Worm (Caenorhabditis elegans): Measurements from ENCODE around the gene Y64G10A.7.
A peak's percentile ranks its signal among the peaks of the same experiment; 100 is the strongest.

The Y64G10A.7 gene

ce11 chrIV:14318054-14318453 is 26.4 kb downstream of the Y64G10A.7 start:
- no peak for TF ChIP-seq daf-12 (tag; optimal IDR thresholded peaks at IDR 0.05)
- TF ChIP-seq fkh-10 (GFP tag; optimal IDR thresholded peaks at IDR 0.05) = no peak
- TF ChIP-seq elt-2 (tag; optimal IDR thresholded peaks at IDR 0.05) = no peak
- no peak for TF ChIP-seq nhr-43 (tag; optimal IDR thresholded peaks at IDR 0.05; ENCODE audit: poor library complexity, severe bottlenecking)
- no peak for TF ChIP-seq fkh-2 (tag; optimal IDR thresholded peaks at IDR 0.05)
- TF ChIP-seq zag-1 (tag; optimal IDR thresholded peaks at IDR 0.05) = no peak
- TF ChIP-seq sea-2 (GFP tag; optimal IDR thresholded peaks at IDR 0.05) = no peak
- TF ChIP-seq elt-1 (tag; optimal IDR thresholded peaks at IDR 0.05) = no peak
- TF ChIP-seq nhr-11 (tag; optimal IDR thresholded peaks at IDR 0.05) = no peak
- no peak for TF ChIP-seq nhr-25 (tag; optimal IDR thresholded peaks at IDR 0.05)
- no peak for TF ChIP-seq nfya-1 (tag; optimal IDR thresholded peaks at IDR 0.05; ENCODE audit: insufficient read depth)
- TF ChIP-seq nhr-12 (tag; optimal IDR thresholded peaks at IDR 0.05) = no peak

ce11 chrIV:14321655-14322054 is 30.0 kb downstream of the Y64G10A.7 start, which contains the start of gene fbxa-126:
fbxa-126 (minus strand) TSS chrIV:14321755.
- TF ChIP-seq ztf-11 (tag; optimal IDR thresholded peaks at IDR 0.05) (no peak), nhr-77 (tag; optimal IDR thresholded peaks at IDR 0.05) (no peak), elt-1 (tag; optimal IDR thresholded peaks at IDR 0.05) (no peak), nhr-12 (tag; optimal IDR thresholded peaks at IDR 0.05) (no peak), nhr-23 (tag; optimal IDR thresholded peaks at IDR 0.05) (no peak), pqm-1 (tag; optimal IDR thresholded peaks at IDR 0.05) (no peak), unc-39 (tag; optimal IDR thresholded peaks at IDR 0.05) (no peak), elt-2 (tag; optimal IDR thresholded peaks at IDR 0.05) (no peak), nhr-11 (tag; optimal IDR thresholded peaks at IDR 0.05) (no peak), egl-27 (tag; optimal IDR thresholded peaks at IDR 0.05) (no peak), ceh-28 (tag; optimal IDR thresholded peaks at IDR 0.05) (no peak)

ce11 chrIV:14326283-14326682 is 34.6 kb downstream of the Y64G10A.7 start, which contains the start of gene fbxa-83:
fbxa-83 (minus strand) TSS chrIV:14326383.
- TF ChIP-seq lin-39 (tag; optimal IDR thresholded peaks at IDR 0.05) (no peak), ztf-11 (tag; optimal IDR thresholded peaks at IDR 0.05) (no peak), fkh-2 (tag; optimal IDR thresholded peaks at IDR 0.05) (no peak), mml-1 (tag; optimal IDR thresholded peaks at IDR 0.05) (no peak), ztf-4 (tag; optimal IDR thresholded peaks at IDR 0.05) (no peak), nhr-25 (tag; optimal IDR thresholded peaks at IDR 0.05) (no peak), ceh-9 (tag; optimal IDR thresholded peaks at IDR 0.05) (no peak), egl-5 (tag; optimal IDR thresholded peaks at IDR 0.05) (no peak), ZK546.5 (tag; optimal IDR thresholded peaks at IDR 0.05) (no peak), daf-12 (tag; optimal IDR thresholded peaks at IDR 0.05) (no peak), fkh-10 (GFP tag; optimal IDR thresholded peaks at IDR 0.05) (no peak), R02D3.7 (tag; optimal IDR thresholded peaks at IDR 0.05) (no peak), pqm-1 (tag; optimal IDR thresholded peaks at IDR 0.05) (no peak), nhr-76 (tag; optimal IDR thresholded peaks at IDR 0.05) (no peak), nhr-67 (tag; optimal IDR thresholded peaks at IDR 0.05) (no peak), ama-1 (optimal IDR thresholded peaks at IDR 0.05) (no peak), elt-2 (tag; optimal IDR thresholded peaks at IDR 0.05) (no peak), lsy-12 (tag; optimal IDR thresholded peaks at IDR 0.05) (no peak), fos-1 (tag; optimal IDR thresholded peaks at IDR 0.05) (no peak), jun-1 (tag; optimal IDR thresholded peaks at IDR 0.05) (no peak)

ce11 chrIV:14326694-14327298 is 35.1 kb downstream of the Y64G10A.7 start:
- TF ChIP-seq lin-39 (tag; optimal IDR thresholded peaks at IDR 0.05) (peak; percentile 29), skn-1 (tag; optimal IDR thresholded peaks at IDR 0.05) (peak; percentile 34), lin-15B (tag; optimal IDR thresholded peaks at IDR 0.05) (peak; percentile 26), ama-1 (optimal IDR thresholded peaks at IDR 0.05) (peak; percentile 76), nhr-43 (tag; optimal IDR thresholded peaks at IDR 0.05; ENCODE audit: poor library complexity, severe bottlenecking) (peak; percentile 60), mml-1 (tag; optimal IDR thresholded peaks at IDR 0.05) (no peak), hmg-11 (tag; optimal IDR thresholded peaks at IDR 0.05) (peak; percentile 38), nhr-25 (tag; optimal IDR thresholded peaks at IDR 0.05) (peak; percentile 58), nhr-28 (tag; optimal IDR thresholded peaks at IDR 0.05) (no peak), lsy-12 (tag; optimal IDR thresholded peaks at IDR 0.05) (peak; percentile 62), ceh-28 (tag; optimal IDR thresholded peaks at IDR 0.05) (no peak), tbx-2 (tag; optimal IDR thresholded peaks at IDR 0.05) (peak; percentile 31), ztf-4 (tag; optimal IDR thresholded peaks at IDR 0.05) (no peak), R02D3.7 (tag; optimal IDR thresholded peaks at IDR 0.05) (peak; percentile 32), unc-62 (GFP tag; optimal IDR thresholded peaks at IDR 0.05) (no peak), elt-2 (tag; optimal IDR thresholded peaks at IDR 0.05) (peak; percentile 83), snpc-4 (tag; optimal IDR thresholded peaks at IDR 0.05) (peak; percentile 99), nhr-23 (tag; optimal IDR thresholded peaks at IDR 0.05) (peak; percentile 37), pqm-1 (tag; optimal IDR thresholded peaks at IDR 0.05) (peak; percentile 29), fkh-10 (GFP tag; optimal IDR thresholded peaks at IDR 0.05) (no peak)

Data from whole organism, L3 larva.